Fruit fly (Drosophila melanogaster): ENCODE data around the gene Grip71.
A peak's percentile ranks its signal among the peaks of the same experiment; 100 is the strongest.

Gene Grip71

dm6 chr2L:18694724-18695105, 13.9 kb upstream of the Grip71 start (continued):
- TF ChIP-seq Trl (optimal IDR thresholded peaks at IDR 0.05) (no peak), Trl (GFP tag; optimal IDR thresholded peaks at IDR 0.05) (no peak), maf-S (GFP tag; optimal IDR thresholded peaks at IDR 0.05) (no peak), NfI (GFP tag; optimal IDR thresholded peaks at IDR 0.05) (no peak), CG6854 (GFP tag; optimal IDR thresholded peaks at IDR 0.05) (no peak), croc (GFP tag; conservative IDR thresholded peaks at IDR 0.05) (no peak), CG11456 (GFP tag; IDR thresholded peaks at IDR 0.05) (0 out of 3 replicates have a peak, but pooled peaks have one; percentile 34), emc (GFP tag; optimal IDR thresholded peaks at IDR 0.05) (no peak), CG17612 (GFP tag; IDR thresholded peaks at IDR 0.05) (no peak), nom (GFP tag; optimal IDR thresholded peaks at IDR 0.05) (no peak), CG15011 (GFP tag; optimal IDR thresholded peaks at IDR 0.05) (no peak), CG14710 (tag; optimal IDR thresholded peaks at IDR 0.05) (no peak), salm (tag; optimal IDR thresholded peaks at IDR 0.05) (no peak), abd-A (tag; optimal IDR thresholded peaks at IDR 0.05) (no peak), ham (GFP tag; IDR thresholded peaks at IDR 0.05) (no peak), CG10209 (GFP tag; optimal IDR thresholded peaks at IDR 0.05) (peak; percentile 4), dm (GFP tag; optimal IDR thresholded peaks at IDR 0.05) (no peak), Rx (GFP tag; IDR thresholded peaks at IDR 0.05) (no peak), Hsf (GFP tag; optimal IDR thresholded peaks at IDR 0.05) (peak; percentile 31), CG13424 (tag; optimal IDR thresholded peaks at IDR 0.05) (peak; percentile 46), CG3407 (GFP tag; optimal IDR thresholded peaks at IDR 0.05) (no peak), amos (GFP tag; IDR thresholded peaks at IDR 0.05; ENCODE audit: partially characterized antibody) (no peak), ab (GFP tag; optimal IDR thresholded peaks at IDR 0.05) (no peak), CG2129 (GFP tag; IDR thresholded peaks at IDR 0.05; ENCODE audit: partially characterized antibody) (no peak), nerfin-2 (GFP tag; IDR thresholded peaks at IDR 0.05; ENCODE audit: partially characterized antibody) (no peak), ap (GFP tag; IDR thresholded peaks at IDR 0.05) (no peak), Dek (tag; optimal IDR thresholded peaks at IDR 0.05) (no peak), ro (GFP tag; IDR thresholded peaks at IDR 0.05) (no peak), CG15269 (tag; optimal IDR thresholded peaks at IDR 0.05) (peak; percentile 3), NC2β (GFP tag; optimal IDR thresholded peaks at IDR 0.05) (peak; percentile 24), gcm2 (GFP tag; optimal IDR thresholded peaks at IDR 0.05) (no peak), Antp (GFP tag; optimal IDR thresholded peaks at IDR 0.05) (no peak), CG34376 (GFP tag; optimal IDR thresholded peaks at IDR 0.05) (no peak), ATbp (GFP tag; optimal IDR thresholded peaks at IDR 0.05) (peak; percentile 43), CG9817 (tag; optimal IDR thresholded peaks at IDR 0.05) (no peak), chif (GFP tag; optimal IDR thresholded peaks at IDR 0.05) (no peak), vnd (GFP tag; IDR thresholded peaks at IDR 0.05; ENCODE audit: partially characterized antibody) (no peak), CG9609 (GFP tag; optimal IDR thresholded peaks at IDR 0.05) (peak; percentile 6), CG10654 (GFP tag; optimal IDR thresholded peaks at IDR 0.05) (no peak), Atf6 (GFP tag; IDR thresholded peaks at IDR 0.05) (peak; percentile 56), Dref (GFP tag; IDR thresholded peaks at IDR 0.05) (no peak)

DNA sequence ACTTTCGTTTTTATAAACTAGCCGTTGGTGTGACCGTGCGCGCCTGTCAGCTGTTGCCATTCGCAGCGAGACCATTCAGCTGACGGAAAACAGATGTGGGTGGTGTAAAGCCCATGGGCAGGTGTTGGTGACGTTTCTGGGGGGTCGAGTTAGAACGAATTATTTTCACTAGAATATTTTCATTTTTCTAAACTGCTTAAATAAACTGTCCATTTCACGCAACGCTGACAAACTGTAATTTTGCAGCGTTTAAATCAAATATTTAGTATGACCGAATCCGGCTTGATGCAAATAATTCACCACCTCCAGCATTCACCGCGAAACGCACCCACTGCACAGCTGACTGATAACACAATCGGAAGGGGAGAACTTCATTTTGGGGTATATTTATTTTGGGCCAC, 13.2 kb upstream of the Grip71 start, which contains the start of the genes CG10383 and CG10338:
Gene CG10383 (minus strand): TSS at position 199 of the 401 bp plus-strand sequence.
Gene CG10338 (plus strand): TSS at position 261 of the 401 bp plus-strand sequence.
- peak; percentile 85 for TF ChIP-seq Meics (GFP tag; optimal IDR thresholded peaks at IDR 0.05)
- TF ChIP-seq crp (GFP tag; optimal IDR thresholded peaks at IDR 0.05): peak; percentile 100
- TF ChIP-seq Dfd (GFP tag; optimal IDR thresholded peaks at IDR 0.05): no peak
- TF ChIP-seq HmgZ (tag; optimal IDR thresholded peaks at IDR 0.05): peak; percentile 90
- peak; percentile 93 for TF ChIP-seq CG11456 (GFP tag; IDR thresholded peaks at IDR 0.05)
- TF ChIP-seq wdn (GFP tag; IDR thresholded peaks at IDR 0.05): peak; percentile 84
- TF ChIP-seq corto (GFP tag; optimal IDR thresholded peaks at IDR 0.05): peak; percentile 43
- peak; percentile 22 for TF ChIP-seq grn (GFP tag; optimal IDR thresholded peaks at IDR 0.05)
- peak; percentile 70 for TF ChIP-seq CG11504 (tag; optimal IDR thresholded peaks at IDR 0.05)
- TF ChIP-seq CG16863 (GFP tag; optimal IDR thresholded peaks at IDR 0.05): peak; percentile 83
- TF ChIP-seq salm (tag; optimal IDR thresholded peaks at IDR 0.05): peak; percentile 56
- TF ChIP-seq danr (GFP tag; IDR thresholded peaks at IDR 0.05): peak; percentile 78
- TF ChIP-seq ewg (GFP tag; optimal IDR thresholded peaks at IDR 0.05): peak; percentile 72
- TF ChIP-seq onecut (GFP tag; IDR thresholded peaks at IDR 0.05): peak; percentile 61
- peak; percentile 91 for TF ChIP-seq ERR (GFP tag; optimal IDR thresholded peaks at IDR 0.05)
